Fruit fly (Drosophila melanogaster): ENCODE measurements around the gene CG10300.

The CG10300 gene

DNA sequence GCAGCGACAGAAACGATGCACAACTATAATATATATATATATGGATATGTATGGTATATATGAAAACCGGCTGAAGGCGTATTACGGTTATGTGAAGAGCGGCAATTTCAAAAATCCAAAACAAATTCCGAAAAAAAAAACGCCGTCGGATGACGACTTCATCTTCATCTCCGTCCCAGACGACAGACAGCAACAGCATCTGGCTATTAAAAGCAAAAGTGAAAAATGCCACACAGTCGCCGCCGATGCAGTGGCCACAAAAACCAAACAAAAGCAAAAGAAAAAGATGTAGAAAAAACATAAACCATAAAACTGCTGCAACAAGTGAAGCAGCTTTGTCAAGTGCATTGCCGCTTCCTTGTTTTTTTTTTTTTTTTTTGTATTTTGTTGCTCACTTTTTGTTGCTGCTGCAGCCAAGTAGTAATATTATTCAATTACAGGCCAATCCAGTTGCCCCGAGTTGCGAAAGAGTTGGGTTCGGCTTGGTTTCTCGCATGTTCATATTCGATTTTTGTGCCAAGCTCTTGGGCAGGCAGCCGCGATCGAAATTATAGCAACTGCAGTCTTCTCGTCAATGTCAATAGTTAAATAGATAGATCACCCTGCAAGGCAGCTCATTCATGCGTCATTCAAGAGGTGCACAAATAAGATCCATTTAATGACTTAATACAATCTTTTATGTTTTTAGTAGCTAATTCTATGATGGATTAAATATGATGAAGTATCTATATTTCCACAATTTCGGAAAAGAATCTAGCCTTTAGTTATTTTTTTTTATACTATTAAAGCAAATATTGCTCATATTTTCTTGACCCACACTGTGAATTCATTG lies 23.5 kb downstream of the CG10300 start:
- TF ChIP-seq CG1620 (GFP tag; optimal IDR thresholded peaks at IDR 0.05) = no peak
- TF ChIP-seq bab1 (GFP tag; optimal IDR thresholded peaks at IDR 0.05) = no peak
- no peak for TF ChIP-seq CG7101 (tag; optimal IDR thresholded peaks at IDR 0.05)
- no peak for TF ChIP-seq cnc (optimal IDR thresholded peaks at IDR 0.05)
- no peak for TF ChIP-seq ovo (GFP tag; optimal IDR thresholded peaks at IDR 0.05)
- no peak for TF ChIP-seq tj (GFP tag; optimal IDR thresholded peaks at IDR 0.05)
- no peak for TF ChIP-seq CG7045 (GFP tag; optimal IDR thresholded peaks at IDR 0.05)
- TF ChIP-seq CG5204 (GFP tag; optimal IDR thresholded peaks at IDR 0.05) = no peak
- no peak for TF ChIP-seq Clk (GFP tag; optimal IDR thresholded peaks at IDR 0.05)

DNA sequence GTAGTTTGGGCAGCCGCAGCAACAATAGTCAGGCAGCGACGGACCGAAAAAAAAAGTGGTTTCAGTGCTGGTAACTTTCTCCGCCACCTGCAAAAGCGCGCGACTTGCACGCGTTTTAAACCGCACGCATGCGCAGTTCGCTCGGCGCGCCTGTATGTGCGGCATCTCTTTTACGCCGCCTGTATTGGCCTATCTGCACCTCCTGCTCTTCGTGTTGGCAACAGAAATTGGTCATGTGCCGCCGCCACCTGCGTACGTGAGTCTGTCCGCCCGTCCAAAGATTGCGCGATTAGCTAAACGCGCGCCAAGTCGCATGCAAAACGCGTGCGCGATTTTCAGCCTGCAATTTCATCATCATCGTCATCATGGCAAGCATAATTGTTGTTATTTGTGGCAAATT lies 24.3 kb downstream of the CG10300 start:
- TF ChIP-seq CG12768 (GFP tag; optimal IDR thresholded peaks at IDR 0.05) (no peak), CG7045 (GFP tag; optimal IDR thresholded peaks at IDR 0.05) (no peak), bab1 (GFP tag; optimal IDR thresholded peaks at IDR 0.05) (no peak), Hr96 (GFP tag; optimal IDR thresholded peaks at IDR 0.05) (no peak), Crg-1 (GFP tag; optimal IDR thresholded peaks at IDR 0.05) (no peak), cnc (optimal IDR thresholded peaks at IDR 0.05) (no peak), kay (GFP tag; ENCODE audit: borderline replicate concordance) (no peak), CG7101 (tag; optimal IDR thresholded peaks at IDR 0.05) (no peak), CG33017 (tag; optimal IDR thresholded peaks at IDR 0.05) (no peak), CG5204 (GFP tag; optimal IDR thresholded peaks at IDR 0.05) (no peak)

DNA sequence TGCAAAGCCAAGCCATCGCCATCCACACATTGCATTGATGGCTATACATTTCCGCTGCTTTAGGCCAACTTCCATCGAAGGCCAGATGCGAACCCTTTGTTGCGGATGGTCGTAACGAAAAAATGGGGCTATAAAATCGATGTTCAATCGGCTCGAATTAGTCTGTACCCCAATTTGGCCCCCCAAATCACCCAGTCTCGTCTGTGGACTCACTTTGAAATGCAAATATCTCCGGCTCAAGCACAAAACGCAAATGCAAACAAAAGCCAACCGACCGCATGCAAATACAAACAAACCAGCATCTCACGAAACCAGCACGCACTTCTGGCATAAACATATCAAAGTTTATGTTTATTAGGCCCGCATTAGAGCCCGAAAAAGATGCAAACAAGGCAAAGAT lies 25.0 kb downstream of the CG10300 start:
- TF ChIP-seq pad (GFP tag; optimal IDR thresholded peaks at IDR 0.05) (no peak), Hr96 (GFP tag; optimal IDR thresholded peaks at IDR 0.05) (no peak), Crg-1 (GFP tag; optimal IDR thresholded peaks at IDR 0.05) (no peak), CG7045 (GFP tag; optimal IDR thresholded peaks at IDR 0.05) (no peak), CG1620 (GFP tag; optimal IDR thresholded peaks at IDR 0.05) (no peak), CG7101 (tag; optimal IDR thresholded peaks at IDR 0.05) (no peak), CG33017 (tag; optimal IDR thresholded peaks at IDR 0.05) (no peak), ovo (GFP tag; optimal IDR thresholded peaks at IDR 0.05) (no peak), toe (GFP tag; optimal IDR thresholded peaks at IDR 0.05) (no peak), tj (GFP tag; optimal IDR thresholded peaks at IDR 0.05) (no peak)

DNA sequence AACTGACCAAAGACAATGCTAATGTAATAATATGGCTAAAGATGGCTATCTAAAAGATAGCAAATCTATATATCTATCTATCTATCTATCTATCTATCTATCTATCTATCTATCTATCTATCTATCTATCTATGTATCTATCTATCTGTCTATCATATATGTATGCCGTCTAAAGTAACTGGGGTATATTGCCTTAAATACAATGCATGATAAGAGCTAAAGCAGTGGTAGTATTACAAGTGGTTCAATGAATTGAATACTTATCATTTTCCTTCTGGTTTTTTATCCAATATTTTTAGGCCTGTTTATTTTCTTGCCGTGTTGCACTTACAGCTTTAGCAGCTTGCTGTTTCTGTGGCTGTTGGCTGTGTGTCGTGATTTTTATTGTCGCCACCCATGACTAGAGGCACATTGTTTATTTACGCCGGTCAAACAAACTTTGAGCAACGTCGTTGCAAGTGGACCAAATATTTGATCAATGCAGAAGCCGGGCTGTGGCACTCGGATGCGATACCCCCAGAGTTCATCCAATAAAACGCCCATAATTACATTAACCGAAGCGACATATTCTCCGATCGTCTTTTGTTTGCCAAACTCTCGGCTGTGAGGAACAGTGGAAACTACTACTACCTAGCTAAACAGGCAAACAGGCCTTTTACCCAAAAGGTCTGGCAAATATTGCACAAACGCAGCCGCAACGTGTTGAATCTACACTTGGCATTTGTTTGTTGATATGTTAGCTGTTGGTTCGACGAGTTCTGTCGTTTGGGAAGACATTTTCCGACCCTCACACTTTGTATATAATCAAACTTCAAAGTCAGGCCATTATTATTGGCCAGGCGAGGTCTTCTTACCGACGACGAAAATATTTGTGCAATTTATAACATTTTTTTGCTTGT lies 26.6 kb downstream of the CG10300 start:
- TF ChIP-seq CG12768 (GFP tag; optimal IDR thresholded peaks at IDR 0.05) = no peak
- TF ChIP-seq CG33017 (tag; optimal IDR thresholded peaks at IDR 0.05) = no peak
- TF ChIP-seq CG1620 (GFP tag; optimal IDR thresholded peaks at IDR 0.05) = no peak
- no peak for TF ChIP-seq toe (GFP tag; optimal IDR thresholded peaks at IDR 0.05)
- no peak for TF ChIP-seq Clk (GFP tag; optimal IDR thresholded peaks at IDR 0.05)
- TF ChIP-seq tj (GFP tag; optimal IDR thresholded peaks at IDR 0.05) = no peak
- no peak for TF ChIP-seq cnc (optimal IDR thresholded peaks at IDR 0.05)
- no peak for TF ChIP-seq kay (GFP tag; ENCODE audit: borderline replicate concordance)
- TF ChIP-seq CG14711 (tag; optimal IDR thresholded peaks at IDR 0.05) = no peak
- TF ChIP-seq pad (GFP tag; optimal IDR thresholded peaks at IDR 0.05) = no peak
- no peak for TF ChIP-seq bab1 (GFP tag; optimal IDR thresholded peaks at IDR 0.05)
- TF ChIP-seq Crg-1 (GFP tag; optimal IDR thresholded peaks at IDR 0.05) = no peak
- no peak for TF ChIP-seq ovo (GFP tag; optimal IDR thresholded peaks at IDR 0.05)
- TF ChIP-seq cic (GFP tag; optimal IDR thresholded peaks at IDR 0.05) = no peak
- TF ChIP-seq CG5204 (GFP tag; optimal IDR thresholded peaks at IDR 0.05) = no peak
- TF ChIP-seq CG7101 (tag; optimal IDR thresholded peaks at IDR 0.05) = no peak
- no peak for TF ChIP-seq CG11617 (GFP tag; optimal IDR thresholded peaks at IDR 0.05)
- TF ChIP-seq CG7045 (GFP tag; optimal IDR thresholded peaks at IDR 0.05) = no peak
- no peak for TF ChIP-seq Hr96 (GFP tag; optimal IDR thresholded peaks at IDR 0.05)
- no peak for TF ChIP-seq Mnt (GFP tag; optimal IDR thresholded peaks at IDR 0.05)

DNA sequence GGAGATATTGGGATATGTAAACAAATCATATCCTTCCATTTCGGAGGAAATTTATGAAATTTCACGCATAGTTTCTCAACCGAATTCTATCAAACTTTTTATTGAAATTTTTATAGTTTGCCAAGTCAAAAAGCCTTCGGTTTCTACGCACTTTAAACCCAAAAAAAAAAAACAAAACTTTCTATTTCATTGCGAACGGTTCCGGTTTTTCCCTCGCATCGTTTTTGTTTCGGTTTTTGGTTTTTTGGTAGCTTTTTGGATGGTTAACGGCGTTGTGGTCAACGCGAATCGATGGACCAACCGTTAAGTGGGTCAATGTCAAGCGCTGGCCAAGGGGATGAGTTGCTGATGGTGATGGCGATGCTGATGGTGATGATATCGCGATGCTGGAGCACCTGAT lies 29.6 kb downstream of the CG10300 start:
- TF ChIP-seq CG7101 (tag; optimal IDR thresholded peaks at IDR 0.05) (no peak), ovo (GFP tag; optimal IDR thresholded peaks at IDR 0.05) (no peak), Crg-1 (GFP tag; optimal IDR thresholded peaks at IDR 0.05) (no peak), pad (GFP tag; optimal IDR thresholded peaks at IDR 0.05) (no peak), bab1 (GFP tag; optimal IDR thresholded peaks at IDR 0.05) (no peak), kay (GFP tag; ENCODE audit: borderline replicate concordance) (no peak)

DNA sequence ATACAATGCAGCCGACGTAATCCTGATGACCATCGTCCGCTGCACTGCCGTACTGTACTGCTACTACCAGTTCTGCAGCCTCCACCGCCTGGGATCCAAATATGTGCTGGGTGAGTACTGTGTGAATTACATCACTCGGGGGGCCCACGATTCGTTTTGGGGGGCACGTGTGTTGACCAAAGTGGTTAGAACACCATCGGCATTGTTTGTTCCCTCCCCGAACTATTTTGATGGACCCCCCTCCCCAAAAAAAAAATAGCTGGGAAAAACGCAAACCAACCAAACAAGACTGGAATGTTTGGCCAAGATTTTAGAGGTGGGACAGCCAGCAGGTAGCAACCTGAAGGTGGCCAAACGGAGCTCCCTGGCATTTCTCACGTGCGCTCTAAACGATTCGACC lies 36.1 kb downstream of the CG10300 start:
- TF ChIP-seq CG7045 (GFP tag; optimal IDR thresholded peaks at IDR 0.05) (no peak), Mnt (GFP tag; optimal IDR thresholded peaks at IDR 0.05) (no peak), CG33017 (tag; optimal IDR thresholded peaks at IDR 0.05) (no peak), ovo (GFP tag; optimal IDR thresholded peaks at IDR 0.05) (no peak), pad (GFP tag; optimal IDR thresholded peaks at IDR 0.05) (no peak), CG11617 (GFP tag; optimal IDR thresholded peaks at IDR 0.05) (no peak), bab1 (GFP tag; optimal IDR thresholded peaks at IDR 0.05) (no peak), Clk (GFP tag; optimal IDR thresholded peaks at IDR 0.05) (no peak), CG7101 (tag; optimal IDR thresholded peaks at IDR 0.05) (no peak), CG14711 (tag; optimal IDR thresholded peaks at IDR 0.05) (no peak), kay (GFP tag; ENCODE audit: borderline replicate concordance) (no peak), toe (GFP tag; optimal IDR thresholded peaks at IDR 0.05) (no peak), CG5204 (GFP tag; optimal IDR thresholded peaks at IDR 0.05) (no peak), CG1620 (GFP tag; optimal IDR thresholded peaks at IDR 0.05) (no peak), cnc (optimal IDR thresholded peaks at IDR 0.05) (no peak), tj (GFP tag; optimal IDR thresholded peaks at IDR 0.05) (no peak), Hr96 (GFP tag; optimal IDR thresholded peaks at IDR 0.05) (no peak), Crg-1 (GFP tag; optimal IDR thresholded peaks at IDR 0.05) (no peak)
